Fruit fly (Drosophila melanogaster): Measurements from ENCODE around the gene CG7568.

The CG7568 gene

DNA sequence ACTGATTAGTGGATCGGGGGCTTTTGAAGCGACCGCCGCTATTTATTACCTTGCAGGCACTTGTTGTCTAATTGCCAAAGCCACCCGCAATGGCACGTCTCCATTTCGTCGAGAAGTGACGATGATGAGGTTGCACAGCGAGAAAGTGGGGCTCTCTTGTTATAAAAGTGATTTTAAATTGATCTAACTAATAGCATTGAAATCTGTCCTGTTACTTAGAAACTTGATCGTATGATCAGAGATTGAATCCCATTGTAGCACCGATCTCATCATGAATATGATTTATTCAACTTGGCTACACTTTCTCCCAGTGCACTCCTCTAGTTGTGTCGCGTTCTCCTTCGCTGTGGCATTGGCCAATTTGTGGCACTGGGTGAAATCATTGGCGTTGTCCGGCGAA is 16.4 kb downstream of the CG7568 start:
- TF ChIP-seq sv (GFP tag; optimal IDR thresholded peaks at IDR 0.05) (no peak), CrebA (GFP tag; optimal IDR thresholded peaks at IDR 0.05; ENCODE audit: borderline replicate concordance) (no peak), Dfd (GFP tag; optimal IDR thresholded peaks at IDR 0.05) (no peak), Vsx2 (GFP tag; optimal IDR thresholded peaks at IDR 0.05; ENCODE audit: partially characterized antibody) (no peak), GATAd (GFP tag; optimal IDR thresholded peaks at IDR 0.05) (no peak), fru (GFP tag; optimal IDR thresholded peaks at IDR 0.05) (no peak), brk (GFP tag; optimal IDR thresholded peaks at IDR 0.05) (no peak), rgr (GFP tag; optimal IDR thresholded peaks at IDR 0.05) (no peak), Mio (GFP tag; optimal IDR thresholded peaks at IDR 0.05) (no peak), Hnf4 (GFP tag; optimal IDR thresholded peaks at IDR 0.05) (no peak), CG9705 (GFP tag; optimal IDR thresholded peaks at IDR 0.05) (no peak)

DNA sequence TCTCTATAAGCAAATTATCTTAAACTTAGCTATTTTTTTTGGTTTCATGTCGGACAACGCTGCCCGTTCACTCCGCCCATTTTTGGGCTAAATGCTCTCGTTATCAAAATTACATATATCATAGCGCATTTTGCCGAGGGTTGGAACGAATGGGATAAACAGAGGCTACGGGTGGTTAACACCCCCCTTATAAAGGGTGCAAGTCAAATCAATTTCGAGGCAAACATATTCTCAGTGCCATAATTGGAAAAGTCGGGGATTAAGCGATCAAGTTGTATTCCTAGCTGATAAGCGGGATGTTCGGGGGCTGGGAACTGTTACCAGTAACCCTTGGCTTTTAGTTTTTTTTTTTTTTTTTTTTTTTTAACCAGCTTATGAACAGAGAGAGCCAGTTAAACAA is 17.4 kb downstream of the CG7568 start:
- TF ChIP-seq rgr (GFP tag; optimal IDR thresholded peaks at IDR 0.05) = no peak
- TF ChIP-seq HLH106 (tag; optimal IDR thresholded peaks at IDR 0.05) = no peak
- TF ChIP-seq Hnf4 (GFP tag; optimal IDR thresholded peaks at IDR 0.05) = no peak
- TF ChIP-seq Abd-B (GFP tag; optimal IDR thresholded peaks at IDR 0.05) = no peak
- TF ChIP-seq Vsx2 (GFP tag; optimal IDR thresholded peaks at IDR 0.05; ENCODE audit: partially characterized antibody) = no peak

DNA sequence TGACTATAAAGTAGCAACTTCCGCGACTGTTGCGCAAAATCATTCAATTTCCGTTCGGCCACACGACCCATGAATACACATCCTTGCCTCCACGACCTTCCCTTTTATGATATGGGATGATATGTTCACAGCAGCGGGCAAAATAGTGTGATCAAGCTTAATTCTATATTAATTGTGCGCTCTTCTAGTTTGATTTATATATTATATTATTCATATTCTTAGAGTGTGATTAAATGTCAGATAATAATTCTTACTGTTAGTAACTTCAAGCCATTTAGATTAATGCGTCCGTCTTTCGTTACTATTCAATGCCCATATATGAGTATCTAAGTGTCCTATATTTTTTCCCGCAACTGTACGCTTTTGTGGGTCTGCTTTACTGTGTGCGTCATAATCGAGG is 19.2 kb downstream of the CG7568 start:
- TF ChIP-seq OdsH (GFP tag; optimal IDR thresholded peaks at IDR 0.05) = peak; percentile 9
- peak; percentile 29 for TF ChIP-seq Sp1 (GFP tag; optimal IDR thresholded peaks at IDR 0.05)
- TF ChIP-seq foxo (GFP tag; optimal IDR thresholded peaks at IDR 0.05) = peak in 1 of 2 experiments; percentile 12
- peak; percentile 27 for TF ChIP-seq rgr (GFP tag; optimal IDR thresholded peaks at IDR 0.05)
- TF ChIP-seq Jra (GFP tag; optimal IDR thresholded peaks at IDR 0.05) = no peak
- TF ChIP-seq h (GFP tag; optimal IDR thresholded peaks at IDR 0.05) = peak; percentile 10

DNA sequence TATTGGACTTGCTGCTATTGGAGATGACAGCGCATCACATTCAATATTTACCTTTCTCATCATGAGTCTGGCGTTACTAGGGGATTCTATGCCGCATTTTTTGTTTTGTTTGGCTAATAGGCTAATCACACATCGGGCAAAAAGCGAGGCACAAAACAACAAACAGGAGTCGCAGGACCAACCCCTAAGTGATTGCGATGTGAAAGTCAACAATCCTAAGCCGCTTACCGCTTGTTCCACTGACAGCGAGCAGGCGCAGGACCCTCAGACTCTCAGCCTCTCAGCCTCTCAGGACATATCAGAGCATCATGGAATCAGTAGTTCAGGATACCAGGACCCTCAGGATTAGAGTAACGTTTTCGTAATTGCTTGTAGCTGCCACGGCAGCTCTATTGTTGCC is 24.7 kb downstream of the CG7568 start:
- no peak for TF ChIP-seq Sp1 (GFP tag; optimal IDR thresholded peaks at IDR 0.05)
- TF ChIP-seq Abd-B (GFP tag; optimal IDR thresholded peaks at IDR 0.05) = no peak
- no peak for TF ChIP-seq Hnf4 (GFP tag; optimal IDR thresholded peaks at IDR 0.05)

DNA sequence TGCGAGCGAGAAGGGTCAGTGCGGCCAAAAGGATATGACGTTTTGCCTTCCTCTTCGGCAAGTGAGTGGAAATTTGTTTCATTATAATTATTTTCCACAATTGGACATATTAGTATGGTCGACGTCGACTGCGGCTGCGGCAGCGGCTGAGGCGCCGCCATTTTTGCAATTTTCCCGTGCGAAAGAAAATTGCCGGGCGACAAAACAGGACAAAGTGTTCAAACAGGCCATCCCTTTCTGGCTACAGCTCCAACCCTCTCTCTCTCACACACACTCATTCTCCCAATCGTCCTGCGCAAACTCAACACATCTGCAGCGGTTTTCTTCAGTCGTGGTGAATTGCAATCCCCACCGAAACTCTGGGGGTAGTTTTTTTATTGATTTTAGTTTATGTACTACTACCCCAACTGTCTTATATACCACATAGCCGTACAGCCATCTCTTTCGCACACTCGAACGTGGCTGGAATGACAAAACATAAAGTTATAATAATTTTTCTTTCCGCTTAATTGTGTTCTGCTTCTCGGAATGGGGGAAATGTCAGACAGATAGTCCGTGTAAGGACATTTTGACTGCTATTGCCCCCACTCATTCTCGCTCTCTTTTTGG is 28.5 kb downstream of the CG7568 start:
- TF ChIP-seq pan (optimal IDR thresholded peaks at IDR 0.05) (no peak), Abd-B (GFP tag; optimal IDR thresholded peaks at IDR 0.05) (no peak), lola (GFP tag; optimal IDR thresholded peaks at IDR 0.05) (no peak), woc (GFP tag; optimal IDR thresholded peaks at IDR 0.05) (no peak), Dfd (GFP tag; optimal IDR thresholded peaks at IDR 0.05) (no peak), dl (GFP tag; optimal IDR thresholded peaks at IDR 0.05; ENCODE audit: insufficient read depth in 1 of 2, partially characterized antibody in 2 of 2) (no peak), Jra (GFP tag; optimal IDR thresholded peaks at IDR 0.05) (no peak), br (GFP tag; optimal IDR thresholded peaks at IDR 0.05) (no peak), tai (GFP tag; optimal IDR thresholded peaks at IDR 0.05) (no peak), sage (GFP tag; optimal IDR thresholded peaks at IDR 0.05) (no peak), CG9705 (GFP tag; optimal IDR thresholded peaks at IDR 0.05) (no peak), Dif (GFP tag; optimal IDR thresholded peaks at IDR 0.05; ENCODE audit: partially characterized antibody) (no peak), Myc (optimal IDR thresholded peaks at IDR 0.05) (no peak), OdsH (GFP tag; optimal IDR thresholded peaks at IDR 0.05) (no peak), h (GFP tag; optimal IDR thresholded peaks at IDR 0.05) (no peak)

DNA sequence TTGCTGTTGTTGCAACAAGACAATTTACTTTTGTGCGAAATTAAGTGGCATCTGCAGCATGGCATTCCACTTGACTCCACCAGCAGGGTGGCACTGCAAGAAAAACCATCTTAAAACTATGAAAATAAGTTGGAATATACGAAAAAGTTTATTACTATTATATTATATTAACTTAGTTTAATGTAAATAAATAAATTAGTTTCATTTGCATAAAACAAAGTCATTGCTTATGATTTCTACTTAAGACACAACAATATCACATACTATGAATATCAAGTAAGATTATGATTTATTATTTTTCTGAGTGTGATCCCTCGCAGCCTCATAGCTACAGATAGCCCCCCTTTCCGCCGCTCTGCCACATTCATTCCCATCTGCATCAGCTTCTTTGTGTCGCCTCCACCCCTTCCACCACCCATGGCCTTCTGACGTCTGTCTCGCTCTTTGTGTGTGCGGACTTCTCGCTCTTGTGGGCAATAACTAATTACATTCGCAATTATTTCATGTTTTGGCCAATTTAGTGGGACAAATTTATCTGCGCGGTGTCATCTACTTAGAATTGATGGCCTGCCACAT is 30.3 kb downstream of the CG7568 start:
- no peak for TF ChIP-seq pan (optimal IDR thresholded peaks at IDR 0.05)

All from whole organism, wandering third instar larva.